Worm (Caenorhabditis elegans): ENCODE data around the gene hach-1.
A peak's percentile ranks its signal among the peaks of the same experiment; 100 is the strongest.

Gene hach-1

DNA sequence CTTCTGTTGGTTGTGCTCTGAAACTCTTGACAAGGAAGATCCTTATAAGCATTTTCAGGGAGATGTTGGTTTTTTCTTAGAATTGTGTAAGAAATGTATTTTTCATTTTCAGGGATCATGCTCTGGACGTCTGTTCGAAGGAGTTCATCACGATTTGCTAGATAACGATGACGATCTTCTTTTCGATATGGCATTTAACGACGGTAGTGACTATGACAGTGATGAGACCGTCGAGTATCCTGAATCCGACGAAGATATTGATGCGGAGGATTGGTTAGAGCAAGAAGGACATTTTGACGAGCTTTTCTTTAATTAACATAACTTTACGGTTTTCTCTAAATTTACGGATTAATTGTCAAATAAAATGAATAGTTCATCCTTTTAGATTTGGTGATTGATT lies 33.5 kb downstream of the hach-1 start (continued):
- TF ChIP-seq nfya-2 (GFP tag; IDR thresholded peaks at IDR 0.05) (no peak), Y95B8A.8 (GFP tag; IDR thresholded peaks at IDR 0.05) (no peak), rcor-1 (GFP tag; IDR thresholded peaks at IDR 0.05) (no peak), dox-1 (GFP tag; IDR thresholded peaks at IDR 0.05) (no peak), F39B2.1 (GFP tag; IDR thresholded peaks at IDR 0.05) (no peak), hmg-20 (GFP tag; IDR thresholded peaks at IDR 0.05) (no peak), ceh-100 (GFP tag; IDR thresholded peaks at IDR 0.05) (no peak), ceh-79 (tag; optimal IDR thresholded peaks at IDR 0.05) (no peak), ccch-3 (GFP tag; optimal IDR thresholded peaks at IDR 0.05) (no peak), ceh-58 (GFP tag; IDR thresholded peaks at IDR 0.05) (0 out of 2 replicates have a peak, but pooled peaks have one; percentile 50), lin-54 (GFP tag; optimal IDR thresholded peaks at IDR 0.05) (peak; percentile 40), madf-8 (GFP tag; conservative IDR thresholded peaks at IDR 0.05) (no peak), lin-35 (GFP tag; optimal IDR thresholded peaks at IDR 0.05) (peak in 1 of 3 experiments; percentile 26), lir-1 (GFP tag; conservative IDR thresholded peaks at IDR 0.05) (no peak), mes-4 (tag; optimal IDR thresholded peaks at IDR 0.05) (no peak), D2030.7 (GFP tag; IDR thresholded peaks at IDR 0.05) (peak; percentile 43; the same call in 1 of the 2 replicates), pha-4 (tag; optimal IDR thresholded peaks at IDR 0.05) (no peak), nfyb-1 (GFP tag; IDR thresholded peaks at IDR 0.05) (peak; percentile 48; the same call in 1 of the 2 replicates), fkh-3 (tag; optimal IDR thresholded peaks at IDR 0.05) (no peak), nfya-1 (tag; optimal IDR thresholded peaks at IDR 0.05; ENCODE audit: borderline replicate concordance, insufficient read depth) (no peak), die-1 (tag; optimal IDR thresholded peaks at IDR 0.05) (peak; percentile 8), ztf-18 (tag; optimal IDR thresholded peaks at IDR 0.05) (no peak), F23B12.7 (tag; optimal IDR thresholded peaks at IDR 0.05; ENCODE audit: insufficient read depth) (no peak), let-607 (tag; optimal IDR thresholded peaks at IDR 0.05) (no peak), rec-8 (tag; optimal IDR thresholded peaks at IDR 0.05) (no peak), hlh-12 (tag; optimal IDR thresholded peaks at IDR 0.05) (no peak), Y79H2A.3 (GFP tag; conservative IDR thresholded peaks at IDR 0.05) (0 out of 2 replicates have a peak, but pooled peaks have one; percentile 59), unc-62 (GFP tag; optimal IDR thresholded peaks at IDR 0.05) (no peak), K11D2.4 (GFP tag; IDR thresholded peaks at IDR 0.05) (no peak), tbp1 (GFP tag; optimal IDR thresholded peaks at IDR 0.05) (peak; percentile 9), tbx-9 (tag; optimal IDR thresholded peaks at IDR 0.05; ENCODE audit: borderline replicate concordance) (no peak), attf-5 (GFP tag; optimal IDR thresholded peaks at IDR 0.05) (no peak), mcd-1 (GFP tag; IDR thresholded peaks at IDR 0.05) (no peak), egl-18 (GFP tag; IDR thresholded peaks at IDR 0.05) (no peak), let-526 (GFP tag; IDR thresholded peaks at IDR 0.05) (no peak), gei-17 (GFP tag; optimal IDR thresholded peaks at IDR 0.05) (no peak), ztf-25 (GFP tag; IDR thresholded peaks at IDR 0.05) (no peak), F49E8.2 (tag; optimal IDR thresholded peaks at IDR 0.05; ENCODE audit: insufficient read depth) (peak; percentile 14), him-1 (tag; optimal IDR thresholded peaks at IDR 0.05) (peak; percentile 30), F52B5.7 (tag; optimal IDR thresholded peaks at IDR 0.05) (no peak), snpc-4 (GFP tag; optimal IDR thresholded peaks at IDR 0.05) (no peak), snpc-4 (tag; optimal IDR thresholded peaks at IDR 0.05) (no peak), nhr-27 (tag; optimal IDR thresholded peaks at IDR 0.05) (no peak), ceh-27 (GFP tag; optimal IDR thresholded peaks at IDR 0.05) (no peak), sdz-38 (tag; optimal IDR thresholded peaks at IDR 0.05) (no peak), unc-130 (GFP tag; optimal IDR thresholded peaks at IDR 0.05) (no peak), attf-6 (GFP tag; IDR thresholded peaks at IDR 0.05) (peak; percentile 61; the same call in 1 of the 2 replicates), ceh-40 (GFP tag; IDR thresholded peaks at IDR 0.05) (no peak), repo-1 (tag; optimal IDR thresholded peaks at IDR 0.05) (peak; percentile 74)
